Fruit fly (Drosophila melanogaster) whole organism, embryonic: Measurements from ENCODE around the gene Fam92.

ENCODE experiments used
- ATbp ChIP-seq: fragments of 200-800 bp; sonication (Bioruptor generic); optimal IDR thresholded peaks from 2 replicates; lab custom pipeline; 2017; ENCODE audit warnings: missing biosample characterization, mild to moderate bottlenecking, missing genetic modification characterization, missing genetic modification reagents
- Aef1 ChIP-seq: fragments of 200-800 bp; sonication (Bioruptor generic); IDR thresholded peaks from 3 replicates; pipeline ENCODE4 v1.3.6; 2022; ENCODE audit warnings: missing biosample characterization, missing genetic modification characterization
- B-H2 ChIP-seq: fragments of 200-800 bp; sonication (Bioruptor generic); optimal IDR thresholded peaks from 2 replicates; lab custom pipeline; 2018; ENCODE audit warnings: missing biosample characterization, mild to moderate bottlenecking, missing genetic modification characterization
- CG10209 ChIP-seq: fragments of 200-800 bp; sonication (Bioruptor generic); optimal IDR thresholded peaks from 3 replicates; lab custom pipeline; 2017; ENCODE audit warnings: missing biosample characterization, mild to moderate bottlenecking, missing genetic modification characterization, missing genetic modification reagents
- CG1024 ChIP-seq: fragments of 200-800 bp; sonication (Bioruptor generic); IDR thresholded peaks from 2 replicates; pipeline ENCODE4 v1.3.6; 2022; ENCODE audit warnings: missing biosample characterization, missing genetic modification characterization
- CG11456 ChIP-seq: fragments of 200-800 bp; sonication (Bioruptor generic); IDR thresholded peaks from 3 replicates; pipeline ENCODE4 v1.3.6; 2022; ENCODE audit warnings: missing biosample characterization, missing genetic modification characterization
- CG12219 ChIP-seq: fragments of 200-800 bp; sonication (Bioruptor generic); optimal IDR thresholded peaks from 3 replicates; lab custom pipeline; 2018; ENCODE audit warnings: missing biosample characterization, mild to moderate bottlenecking, missing genetic modification characterization
- CG12299 ChIP-seq: fragments of 200-800 bp; sonication (Bioruptor generic); optimal IDR thresholded peaks from 2 replicates; lab custom pipeline; 2018; ENCODE audit warnings: missing biosample characterization, mild to moderate bottlenecking, missing genetic modification characterization
- CG12659 ChIP-seq: fragments of 200-800 bp; sonication (Bioruptor generic); optimal IDR thresholded peaks from 3 replicates; lab custom pipeline; 2017; ENCODE audit warnings: mild to moderate bottlenecking, missing biosample characterization, missing genetic modification reagents, missing genetic modification characterization
- CG13624 ChIP-seq: fragments of 200-800 bp; sonication (Bioruptor generic); optimal IDR thresholded peaks from 2 replicates; lab custom pipeline; 2016; ENCODE audit warnings: missing biosample characterization, missing genetic modification characterization
- CG15479 ChIP-seq: fragments of 200-800 bp; sonication (Bioruptor generic); optimal IDR thresholded peaks from 3 replicates; lab custom pipeline; 2019; ENCODE audit warnings: missing biosample characterization, mild to moderate bottlenecking, missing genetic modification characterization, moderate library complexity
- CG15601 ChIP-seq: fragments of 200-800 bp; sonication (Bioruptor generic); optimal IDR thresholded peaks from 3 replicates; lab custom pipeline; 2019; ENCODE audit warnings: missing biosample characterization, mild to moderate bottlenecking, missing genetic modification characterization, moderate library complexity
- CG1647 ChIP-seq: fragments of 200-800 bp; sonication (Bioruptor generic); optimal IDR thresholded peaks from 3 replicates; lab custom pipeline; 2016; ENCODE audit warnings: missing biosample characterization, missing genetic modification characterization
- CG17361 ChIP-seq: fragments of 200-800 bp; sonication (Bioruptor generic); IDR thresholded peaks from 3 replicates; pipeline ENCODE4 v1.3.6; 2022; ENCODE audit warnings: missing biosample characterization, missing genetic modification characterization
- CG17912 ChIP-seq: fragments of 200-800 bp; sonication (Bioruptor generic); optimal IDR thresholded peaks from 2 replicates; lab custom pipeline; 2018; ENCODE audit warnings: missing biosample characterization, mild to moderate bottlenecking, missing genetic modification characterization
- CG2120 ChIP-seq: fragments of 200-800 bp; sonication (Bioruptor generic); optimal IDR thresholded peaks from 3 replicates; lab custom pipeline; 2016; ENCODE audit warnings: missing biosample characterization, missing genetic modification characterization
- CG2199 ChIP-seq: fragments of 200-800 bp; sonication (Bioruptor generic); IDR thresholded peaks from 3 replicates; pipeline ENCODE4 v1.3.6; 2022; ENCODE audit warnings: missing biosample characterization, missing genetic modification characterization
- CG2889 ChIP-seq: fragments of 200-800 bp; sonication (Bioruptor generic); IDR thresholded peaks from 3 replicates; pipeline ENCODE4 v1.3.6; 2022; ENCODE audit warnings: missing biosample characterization, missing genetic modification characterization
- CG30020 ChIP-seq: fragments of 200-800 bp; optimal IDR thresholded peaks from 2 replicates; lab custom pipeline; 2019; ENCODE audit warnings: missing biosample characterization, mild to moderate bottlenecking, missing genetic modification characterization, moderate library complexity
- CG30403 ChIP-seq: fragments of 200-800 bp; sonication (Bioruptor generic); optimal IDR thresholded peaks from 3 replicates; lab custom pipeline; 2016; ENCODE audit warnings: missing biosample characterization, missing genetic modification characterization
- CG30431 ChIP-seq: fragments of 200-800 bp; sonication (Bioruptor generic); optimal IDR thresholded peaks from 2 replicates; lab custom pipeline; 2017; ENCODE audit warnings: missing biosample characterization, missing genetic modification characterization
- CG34376 ChIP-seq: fragments of 200-800 bp; sonication (Bioruptor generic); optimal IDR thresholded peaks from 2 replicates; lab custom pipeline; 2018; ENCODE audit warnings: missing biosample characterization, mild to moderate bottlenecking, missing genetic modification characterization
- CG34422 ChIP-seq: fragments of 200-800 bp; sonication (Bioruptor generic); IDR thresholded peaks from 3 replicates; pipeline ENCODE4 v1.3.6; 2022; ENCODE audit warnings: missing biosample characterization, missing genetic modification characterization
- CG4404 ChIP-seq: fragments of 200-800 bp; sonication (Bioruptor generic); IDR thresholded peaks from 2 replicates; pipeline ENCODE4 v1.3.6; 2022; ENCODE audit warnings: missing biosample characterization, missing genetic modification characterization
- CG4854 ChIP-seq: fragments of 200-800 bp; sonication (Bioruptor generic); optimal IDR thresholded peaks from 2 replicates; lab custom pipeline; 2016; ENCODE audit warnings: missing biosample characterization, missing genetic modification characterization, inconsistent platforms
- CG7357 ChIP-seq: fragments of 200-800 bp; sonication (Bioruptor generic); IDR thresholded peaks from 3 replicates; pipeline ENCODE4 v1.3.6; 2022; ENCODE audit warnings: missing biosample characterization, missing genetic modification characterization
- CTCF ChIP-seq: fragments of 200-800 bp; sonication (Bioruptor generic); optimal IDR thresholded peaks from 2 replicates; lab custom pipeline; 2017; ENCODE audit warnings: missing biosample characterization, mild to moderate bottlenecking, missing genetic modification characterization, moderate library complexity
- HLH4C ChIP-seq: fragments of 200-800 bp; sonication (Bioruptor generic); IDR thresholded peaks from 3 replicates; pipeline ENCODE4 v1.3.6; 2022; ENCODE audit warnings: missing biosample characterization, missing genetic modification characterization; ENCODE audit not compliant: partially characterized antibody
- Hr51 ChIP-seq, 2 experiments: fragments of 200-800 bp; sonication (Bioruptor generic); optimal IDR thresholded peaks; 2 replicates in 1 of 2; 3 replicates in 1 of 2; lab custom pipeline; 2016 to 2018; ENCODE audit warnings: missing biosample characterization in 2 of 2, missing genetic modification characterization in 2 of 2, mild to moderate bottlenecking in 1 of 2, moderate library complexity in 1 of 2
- Lhr ChIP-seq: fragments of 200-800 bp; sonication (Bioruptor generic); optimal IDR thresholded peaks from 3 replicates; lab custom pipeline; 2017; ENCODE audit warnings: mild to moderate bottlenecking, missing biosample characterization, missing genetic modification reagents, missing genetic modification characterization
- MBD-R2 ChIP-seq: fragments of 200-800 bp; sonication (Bioruptor generic); IDR thresholded peaks from 2 replicates; pipeline ENCODE4 v1.3.6; 2022; ENCODE audit warnings: missing biosample characterization, missing genetic modification characterization
- Mes4 ChIP-seq: fragments of 200-800 bp; sonication (Bioruptor generic); optimal IDR thresholded peaks from 2 replicates; lab custom pipeline; 2016; ENCODE audit warnings: missing biosample characterization, missing genetic modification characterization
- Scr ChIP-seq: fragments of 200-800 bp; sonication (Bioruptor generic); IDR thresholded peaks from 2 replicates; pipeline ENCODE4 v1.3.6; 2022; ENCODE audit warnings: missing biosample characterization, missing genetic modification characterization; ENCODE audit not compliant: partially characterized antibody
- YL-1 ChIP-seq: fragments of 200-800 bp; sonication (Bioruptor generic); optimal IDR thresholded peaks from 3 replicates; lab custom pipeline; 2017; ENCODE audit warnings: missing biosample characterization, mild to moderate bottlenecking, missing genetic modification characterization
- bcd ChIP-seq: fragments of 200-800 bp; sonication (Bioruptor generic); optimal IDR thresholded peaks from 2 replicates; lab custom pipeline; 2017; ENCODE audit warnings: missing biosample characterization, mild to moderate bottlenecking, missing genetic modification characterization
- caup ChIP-seq: fragments of 200-800 bp; sonication (Bioruptor generic); optimal IDR thresholded peaks from 3 replicates; lab custom pipeline; 2017; ENCODE audit warnings: missing biosample characterization, mild to moderate bottlenecking, missing genetic modification characterization, moderate library complexity; ENCODE audit not compliant: severe bottlenecking
- jing ChIP-seq: fragments of 200-800 bp; sonication (Bioruptor generic); optimal IDR thresholded peaks from 2 replicates; lab custom pipeline; 2018; ENCODE audit warnings: missing biosample characterization, mild to moderate bottlenecking, missing genetic modification characterization
- maf-S ChIP-seq: fragments of 200-800 bp; sonication (Bioruptor generic); optimal IDR thresholded peaks from 2 replicates; lab custom pipeline; 2016; ENCODE audit warnings: missing biosample characterization, missing genetic modification characterization
- nau ChIP-seq: fragments of 200-800 bp; sonication (Bioruptor generic); optimal IDR thresholded peaks from 3 replicates; lab custom pipeline; 2017; ENCODE audit warnings: missing biosample characterization, mild to moderate bottlenecking, missing genetic modification characterization, missing genetic modification reagents
- onecut ChIP-seq: fragments of 200-800 bp; sonication (Bioruptor generic); IDR thresholded peaks from 2 replicates; pipeline ENCODE4 v1.3.6; 2022; ENCODE audit warnings: missing biosample characterization, missing genetic modification characterization
- otp ChIP-seq: fragments of 200-800 bp; sonication (Bioruptor generic); IDR thresholded peaks from 3 replicates; pipeline ENCODE4, ENCODE4 v1.3.6; 2022; ENCODE audit warnings: missing biosample characterization, missing genetic modification characterization
- pfk ChIP-seq: fragments of 200-800 bp; sonication (Bioruptor generic); optimal IDR thresholded peaks from 2 replicates; lab custom pipeline; 2018; ENCODE audit warnings: missing biosample characterization, mild to moderate bottlenecking, missing genetic modification characterization, moderate library complexity
- ro ChIP-seq: fragments of 200-800 bp; sonication (Bioruptor generic); IDR thresholded peaks from 2 replicates; pipeline ENCODE4 v1.3.6; 2022; ENCODE audit warnings: missing biosample characterization, missing genetic modification characterization
- sisA ChIP-seq: fragments of 200-800 bp; sonication (Bioruptor generic); IDR thresholded peaks from 2 replicates; pipeline ENCODE4 v1.3.6; 2022; ENCODE audit warnings: missing biosample characterization, missing genetic modification characterization
- tgo ChIP-seq: fragments of 200-800 bp; sonication (Bioruptor generic); IDR thresholded peaks from 3 replicates; pipeline ENCODE4 v1.3.6; 2022; ENCODE audit warnings: missing biosample characterization, missing genetic modification characterization
- tna ChIP-seq: fragments of 200-800 bp; sonication (Bioruptor generic); IDR thresholded peaks from 2 replicates; pipeline ENCODE4 v1.3.6; 2022; ENCODE audit warnings: missing biosample characterization, missing genetic modification characterization; ENCODE audit not compliant: partially characterized antibody
- trem ChIP-seq: fragments of 200-800 bp; optimal IDR thresholded peaks from 3 replicates; lab custom pipeline; 2019; ENCODE audit warnings: missing biosample characterization, mild to moderate bottlenecking, missing genetic modification characterization, moderate library complexity
- ttk ChIP-seq: fragments of 200-800 bp; sonication (Bioruptor generic); IDR thresholded peaks from 2 replicates; pipeline ENCODE4 v2.1.2; 2022; ENCODE audit warnings: missing biosample characterization, missing genetic modification characterization
- twi ChIP-seq: fragments of 200-800 bp; optimal IDR thresholded peaks from 2 replicates; lab custom pipeline; 2019; ENCODE audit warnings: missing biosample characterization, mild to moderate bottlenecking, missing genetic modification characterization, moderate library complexity
- vfl ChIP-seq: fragments of 200-800 bp; sonication (Bioruptor generic); optimal IDR thresholded peaks from 2 replicates; lab custom pipeline; 2016; ENCODE audit warnings: missing biosample characterization, missing genetic modification characterization
- wdn ChIP-seq: fragments of 200-800 bp; sonication (Bioruptor generic); IDR thresholded peaks from 2 replicates; pipeline ENCODE4 v1.3.6; 2022; ENCODE audit warnings: missing biosample characterization, missing genetic modification characterization

Fam92 gene

dm6 chr2L:12424555-12424954, at the start of gene Fam92 (continued):
- TF ChIP-seq CG30020 (no peak), CG17361 (peak; percentile 49; the same call in 1 of the 3 replicates), Lhr (GFP tag; lab: Kevin White, UChicago) (peak; percentile 79), CG7357 (GFP tag; lab: Robert Waterston, UW) (no peak), trem (peak; percentile 63), CG4404 (GFP tag; lab: Robert Waterston, UW) (no peak), Scr (GFP tag; lab: Robert Waterston, UW) (no peak), CG2889 (GFP tag; lab: Robert Waterston, UW) (no peak), nau (GFP tag; lab: Kevin White, UChicago) (peak; percentile 54), caup (GFP tag; lab: Kevin White, UChicago) (peak; percentile 52), Hr51 (GFP tag; optimal IDR thresholded peaks at IDR 0.05; lab: Kevin White, UChicago) (peak; percentile 13 to 39), CG10209 (GFP tag; lab: Kevin White, UChicago) (peak; percentile 10), jing (GFP tag; lab: Kevin White, UChicago) (no peak), pfk (GFP tag; lab: Kevin White, UChicago) (peak; percentile 8), tna (GFP tag; lab: Robert Waterston, UW) (no peak), CG15601 (tag; lab: Kevin White, UChicago) (peak; percentile 60), Mes4 (peak; percentile 22), wdn (GFP tag; lab: Robert Waterston, UW) (no peak), onecut (GFP tag; lab: Robert Waterston, UW) (peak; percentile 56), vfl (GFP tag; lab: Kevin White, UChicago) (no peak), CG1647 (GFP tag; lab: Kevin White, UChicago) (no peak), CG11456 (GFP tag; lab: Robert Waterston, UW) (peak; percentile 87), CG17912 (peak; percentile 63), CG4854 (GFP tag; lab: Kevin White, UChicago) (peak; percentile 31), sisA (GFP tag; lab: Robert Waterston, UW) (peak; percentile 45; the same call in 1 of the 2 replicates), CG15479 (no peak), CG2199 (GFP tag; lab: Robert Waterston, UW) (0 out of 3 replicates have a peak, but pooled peaks have one; percentile 39), otp (GFP tag; lab: Robert Waterston, UW) (peak; percentile 16; the same call in 1 of the 3 replicates), CG12659 (GFP tag; lab: Kevin White, UChicago) (peak; percentile 62), bcd (peak; percentile 23), CG13624 (peak; percentile 38), YL-1 (GFP tag; lab: Kevin White, UChicago) (peak; percentile 14), CG34422 (GFP tag; lab: Robert Waterston, UW) (no peak), ttk (GFP tag; lab: Robert Waterston, UW) (peak; percentile 43; the same call in 1 of the 2 replicates), CTCF (peak; percentile 99), CG30431 (GFP tag; lab: Kevin White, UChicago) (no peak), CG12299 (tag; lab: Kevin White, UChicago) (peak; percentile 41), HLH4C (GFP tag; lab: Robert Waterston, UW) (no peak), maf-S (peak; percentile 2), B-H2 (GFP tag; lab: Kevin White, UChicago) (peak; percentile 65), CG34376 (peak; percentile 43), CG12219 (no peak), twi (tag; lab: Kevin White, UChicago) (peak; percentile 29), ro (GFP tag; lab: Robert Waterston, UW) (no peak), CG30403 (GFP tag; lab: Kevin White, UChicago) (peak; percentile 60), Aef1 (GFP tag; lab: Robert Waterston, UW) (peak; percentile 48; the same call in 1 of the 3 replicates), tgo (GFP tag; lab: Robert Waterston, UW) (peak; percentile 39; the same call in 2 of the 3 replicates), ATbp (GFP tag; lab: Kevin White, UChicago) (no peak), CG1024 (GFP tag; lab: Robert Waterston, UW) (peak; percentile 24; the same call in 1 of the 2 replicates), MBD-R2 (GFP tag; lab: Robert Waterston, UW) (peak; percentile 39; the same call in 1 of the 2 replicates), CG2120 (GFP tag; lab: Kevin White, UChicago) (peak; percentile 47)
